Worm (Caenorhabditis elegans) whole organism, L4/young adult: ENCODE results near the gene nac-3.

ENCODE experiments used
- W03F9.2 ChIP-seq: fragments of 150-350 bp; optimal IDR thresholded peaks from 2 replicates; lab custom pipeline; 2014; ENCODE audit warnings: missing biosample characterization, missing genetic modification characterization
- dao-5 ChIP-seq: sonication (generic microtip); optimal IDR thresholded peaks from 2 replicates; lab custom pipeline; 2016; ENCODE audit warnings: missing genotype, missing genetic modification characterization, moderate library complexity, missing compliant biosample characterization
- him-1 ChIP-seq: sonication (generic microtip); optimal IDR thresholded peaks from 2 replicates; lab custom pipeline; 2016; ENCODE audit warnings: missing genotype, missing genetic modification reagents, missing genetic modification characterization, missing compliant biosample characterization

ce11 chrIII:10112958-10113357 lies 39.6 kb upstream of the nac-3 start, which contains the start of gene vps-29:
- no peak for TF ChIP-seq dao-5
- TF ChIP-seq him-1 (tag; lab: Kevin White, UChicago) = no peak
- TF ChIP-seq W03F9.2 (tag; lab: Kevin White, UChicago) = no peak
